Worm (Caenorhabditis elegans): Measurements from ENCODE around the gene F20B6.5.

Gene F20B6.5

ce11 chrX:4218174-4218573 is 18.4 kb upstream of the F20B6.5 start, which contains the start of gene W01H2.2:
W01H2.2 (minus strand) TSS chrX:4218458.
- TF ChIP-seq chd-7 (tag; optimal IDR thresholded peaks at IDR 0.05) (peak; percentile 36), zfh-2 (GFP tag; conservative IDR thresholded peaks at IDR 0.05) (peak; percentile 91), dox-1 (GFP tag; IDR thresholded peaks at IDR 0.05) (no peak), mcd-1 (GFP tag; IDR thresholded peaks at IDR 0.05) (0 out of 2 replicates have a peak, but pooled peaks have one; percentile 34), cebp-1 (GFP tag; IDR thresholded peaks at IDR 0.05) (no peak), cebp-1 (tag; optimal IDR thresholded peaks at IDR 0.05) (peak; percentile 31), madf-6 (GFP tag; IDR thresholded peaks at IDR 0.05) (no peak), nfyb-1 (GFP tag; IDR thresholded peaks at IDR 0.05) (0 out of 2 replicates have a peak, but pooled peaks have one; percentile 43)

- TF ChIP-seq hlh-12 (tag; optimal IDR thresholded peaks at IDR 0.05) (no peak), fkh-3 (tag; optimal IDR thresholded peaks at IDR 0.05) (no peak), egl-44 (GFP tag; IDR thresholded peaks at IDR 0.05) (no peak), dox-1 (GFP tag; IDR thresholded peaks at IDR 0.05) (0 out of 2 replicates have a peak, but pooled peaks have one; percentile 18), ceh-79 (tag; optimal IDR thresholded peaks at IDR 0.05) (no peak), lin-54 (GFP tag; optimal IDR thresholded peaks at IDR 0.05) (no peak), mxl-1 (tag; optimal IDR thresholded peaks at IDR 0.05) (no peak), B0336.3 (GFP tag; IDR thresholded peaks at IDR 0.05) (0 out of 2 replicates have a peak, but pooled peaks have one; percentile 16), mcd-1 (GFP tag; IDR thresholded peaks at IDR 0.05) (no peak), egl-18 (GFP tag; IDR thresholded peaks at IDR 0.05) (no peak), nfya-2 (GFP tag; IDR thresholded peaks at IDR 0.05) (0 out of 2 replicates have a peak, but pooled peaks have one; percentile 23), zfh-2 (GFP tag; conservative IDR thresholded peaks at IDR 0.05) (peak; percentile 79), dpl-1 (GFP tag; optimal IDR thresholded peaks at IDR 0.05) (no peak)
These were observed 17.2 kb upstream of the F20B6.5 start, which contains the start of the genes F20B6.10 and hpk-1 for ce11 chrX:4216894-4217293. F20B6.10 (minus strand) TSS chrX:4217196. hpk-1 (minus strand) TSS chrX:4217290.

- TF ChIP-seq Y56A3A.18 (GFP tag; IDR thresholded peaks at IDR 0.05) = peak; percentile 16; the same call in 1 of the 2 replicates
- TF ChIP-seq let-607 (tag; optimal IDR thresholded peaks at IDR 0.05) = peak in 1 of 2 experiments; percentile 33
- peak; percentile 36; the same call in 1 of the 2 replicates for TF ChIP-seq B0336.3 (GFP tag; IDR thresholded peaks at IDR 0.05)
- no peak for TF ChIP-seq unc-130 (GFP tag; optimal IDR thresholded peaks at IDR 0.05)
- no peak for TF ChIP-seq cebp-1 (GFP tag; IDR thresholded peaks at IDR 0.05)
- TF ChIP-seq cebp-1 (tag; optimal IDR thresholded peaks at IDR 0.05) = peak; percentile 11
- no peak for TF ChIP-seq chd-7 (tag; optimal IDR thresholded peaks at IDR 0.05)
- TF ChIP-seq lin-40 (tag; optimal IDR thresholded peaks at IDR 0.05) = peak; percentile 29
- peak; percentile 24 for TF ChIP-seq attf-5 (GFP tag; optimal IDR thresholded peaks at IDR 0.05)
- TF ChIP-seq nhr-80 (tag; optimal IDR thresholded peaks at IDR 0.05) = peak; percentile 84
- no peak for TF ChIP-seq madf-8 (GFP tag; conservative IDR thresholded peaks at IDR 0.05)
- TF ChIP-seq dpff-1 (tag; optimal IDR thresholded peaks at IDR 0.05) = no peak
- 0 out of 2 replicates have a peak, but pooled peaks have one; percentile 15 for TF ChIP-seq dox-1 (GFP tag; IDR thresholded peaks at IDR 0.05)
These were observed 15.9 kb upstream of the F20B6.5 start for ce11 chrX:4215500-4216107.

- TF ChIP-seq lsy-27 (tag; optimal IDR thresholded peaks at IDR 0.05; ENCODE audit: borderline replicate concordance, insufficient read depth) (no peak), pha-4 (tag; optimal IDR thresholded peaks at IDR 0.05) (no peak), zfh-2 (GFP tag; conservative IDR thresholded peaks at IDR 0.05) (peak; percentile 72), cebp-1 (GFP tag; IDR thresholded peaks at IDR 0.05) (peak; percentile 85), cebp-1 (tag; optimal IDR thresholded peaks at IDR 0.05) (peak; percentile 97), ccch-3 (GFP tag; optimal IDR thresholded peaks at IDR 0.05) (no peak), hmg-1.2 (GFP tag; IDR thresholded peaks at IDR 0.05) (peak; percentile 48; the same call in 1 of the 2 replicates), Y53G8AR.9 (GFP tag; conservative IDR thresholded peaks at IDR 0.05) (no peak), athp-1 (tag; optimal IDR thresholded peaks at IDR 0.05) (no peak), lir-1 (GFP tag; conservative IDR thresholded peaks at IDR 0.05) (no peak), nhr-179 (tag; optimal IDR thresholded peaks at IDR 0.05) (no peak)
These were observed 14.9 kb upstream of the F20B6.5 start for ce11 chrX:4214643-4215042.

All from whole organism, young adult.